Fruit fly (Drosophila melanogaster): ENCODE results near the gene CG15365.

The CG15365 gene

DNA sequence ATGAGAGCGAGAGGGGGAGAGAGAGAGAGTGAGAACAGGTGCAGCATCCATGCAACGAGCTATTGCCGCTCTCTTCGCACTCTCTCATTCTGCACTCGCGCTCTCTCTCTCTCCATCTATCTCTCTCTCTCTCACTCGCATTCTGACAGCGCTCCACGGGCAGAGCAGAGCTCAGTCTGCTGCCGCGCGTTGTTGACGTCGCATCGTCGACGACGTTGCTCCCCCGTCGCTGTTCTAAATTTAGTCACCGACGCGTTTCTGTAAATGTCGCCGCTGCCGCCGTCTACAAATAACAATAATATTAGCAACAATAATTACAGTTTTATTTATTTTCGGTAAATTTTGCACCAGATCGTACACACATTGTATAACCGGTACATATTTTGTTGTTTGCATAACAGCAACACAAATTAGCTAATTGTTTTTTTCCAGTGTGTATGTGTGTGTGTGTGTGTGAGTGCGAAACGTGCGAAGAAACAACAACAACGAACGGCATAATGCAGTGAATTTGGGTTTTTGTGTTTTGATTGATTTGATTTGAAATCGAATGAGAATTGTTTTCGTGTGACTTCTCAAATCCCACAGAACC, 25.2 kb downstream of the CG15365 start (continued):
- TF ChIP-seq vri (GFP tag; optimal IDR thresholded peaks at IDR 0.05) (peak; percentile 75), Gug (GFP tag; IDR thresholded peaks at IDR 0.05) (no peak; the same call in 1 of the 2 replicates), pdm3 (GFP tag; optimal IDR thresholded peaks at IDR 0.05) (peak; percentile 33), CG10669 (GFP tag; optimal IDR thresholded peaks at IDR 0.05) (peak; percentile 20), CG34406 (GFP tag; optimal IDR thresholded peaks at IDR 0.05) (peak; percentile 27), CG16779 (tag; optimal IDR thresholded peaks at IDR 0.05) (peak; percentile 16), Smox (GFP tag; optimal IDR thresholded peaks at IDR 0.05) (peak; percentile 42), dac (GFP tag; optimal IDR thresholded peaks at IDR 0.05) (no peak), salr (GFP tag; optimal IDR thresholded peaks at IDR 0.05) (no peak), CG6276 (GFP tag; optimal IDR thresholded peaks at IDR 0.05) (no peak), Ets21C (GFP tag; optimal IDR thresholded peaks at IDR 0.05) (peak; percentile 10), spab (GFP tag; optimal IDR thresholded peaks at IDR 0.05) (no peak), CG4318 (GFP tag; optimal IDR thresholded peaks at IDR 0.05) (no peak), Sox14 (GFP tag; optimal IDR thresholded peaks at IDR 0.05) (peak; percentile 14), lz (GFP tag; optimal IDR thresholded peaks at IDR 0.05) (no peak), Sox15 (GFP tag; optimal IDR thresholded peaks at IDR 0.05) (no peak), CG9139 (GFP tag; optimal IDR thresholded peaks at IDR 0.05) (peak; percentile 16), svp (GFP tag) (peak; percentile 76), CG8632 (GFP tag; optimal IDR thresholded peaks at IDR 0.05) (no peak), CG31627 (GFP tag; optimal IDR thresholded peaks at IDR 0.05) (peak; percentile 20), CG6792 (GFP tag; optimal IDR thresholded peaks at IDR 0.05) (no peak), Eip93F (GFP tag; optimal IDR thresholded peaks at IDR 0.05) (no peak), net (GFP tag; optimal IDR thresholded peaks at IDR 0.05) (no peak), Met (GFP tag; optimal IDR thresholded peaks at IDR 0.05) (peak; percentile 59), Hr4 (GFP tag; optimal IDR thresholded peaks at IDR 0.05) (peak; percentile 22), CG32006 (GFP tag; optimal IDR thresholded peaks at IDR 0.05) (peak; percentile 27), CG7368 (GFP tag; optimal IDR thresholded peaks at IDR 0.05) (no peak), eg (GFP tag; IDR thresholded peaks at IDR 0.05) (peak; percentile 44; the same call in 2 of the 3 replicates), Blimp-1 (GFP tag; optimal IDR thresholded peaks at IDR 0.05) (no peak), topi (GFP tag; optimal IDR thresholded peaks at IDR 0.05) (peak; percentile 48), ss (GFP tag; optimal IDR thresholded peaks at IDR 0.05) (peak; percentile 8 to 25), esn (GFP tag; optimal IDR thresholded peaks at IDR 0.05) (peak; percentile 44), Eip78C (GFP tag) (peak; percentile 79), CG6163 (GFP tag; IDR thresholded peaks at IDR 0.05) (no peak; the same call in none of the 3 replicates), CG6854 (GFP tag; optimal IDR thresholded peaks at IDR 0.05) (peak; percentile 15), Hr38 (GFP tag; optimal IDR thresholded peaks at IDR 0.05) (no peak)

DNA sequence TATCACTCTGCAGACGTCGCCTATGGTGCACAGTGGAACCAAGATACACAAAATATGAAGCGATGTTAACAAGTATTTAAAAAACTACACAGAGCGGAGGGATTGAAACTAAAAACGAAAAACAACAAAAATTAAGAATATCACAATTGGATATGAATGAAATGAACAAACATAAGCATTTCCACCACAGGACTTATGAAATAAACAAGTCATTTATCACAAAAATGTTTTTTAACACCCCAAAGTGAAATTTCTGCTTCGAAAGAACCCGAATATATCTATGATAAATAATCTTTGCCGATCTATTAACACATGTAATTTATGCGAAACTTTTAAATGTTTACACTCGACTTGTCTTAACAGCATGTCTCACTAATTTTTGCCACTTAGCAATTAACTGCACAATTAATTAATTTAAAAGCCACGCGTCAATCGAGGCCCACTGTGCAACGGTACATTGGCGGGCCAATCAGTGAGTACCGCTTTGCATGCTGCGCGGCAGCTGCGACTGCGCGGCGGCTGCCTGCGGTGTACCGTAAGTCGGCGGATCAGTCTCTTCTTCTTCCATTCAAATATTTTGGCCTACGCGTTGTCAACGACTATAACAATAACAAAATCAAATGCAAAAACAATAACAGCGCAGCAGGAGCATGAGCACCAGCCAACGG, 25.9 kb downstream of the CG15365 start:
- no peak for TF ChIP-seq Hr38 (GFP tag; optimal IDR thresholded peaks at IDR 0.05)
- no peak; the same call in 1 of the 3 replicates for TF ChIP-seq CG6163 (GFP tag; IDR thresholded peaks at IDR 0.05)
- peak; percentile 50 for TF ChIP-seq OdsH (GFP tag; optimal IDR thresholded peaks at IDR 0.05)
- TF ChIP-seq Smox (GFP tag; optimal IDR thresholded peaks at IDR 0.05) = peak; percentile 48
- peak; percentile 13 for TF ChIP-seq CG3032 (tag; optimal IDR thresholded peaks at IDR 0.05)
- peak; percentile 37 for TF ChIP-seq CG10631 (GFP tag; optimal IDR thresholded peaks at IDR 0.05)
- peak; percentile 8 for TF ChIP-seq Ets21C (GFP tag; optimal IDR thresholded peaks at IDR 0.05)
- peak; percentile 6 for TF ChIP-seq CG7368 (GFP tag; optimal IDR thresholded peaks at IDR 0.05)
- TF ChIP-seq dac (GFP tag; optimal IDR thresholded peaks at IDR 0.05) = peak; percentile 30
- no peak for TF ChIP-seq CG11294 (GFP tag; IDR thresholded peaks at IDR 0.05)
- peak; percentile 28 for TF ChIP-seq fd59A (GFP tag; optimal IDR thresholded peaks at IDR 0.05)
- TF ChIP-seq CG3919 (GFP tag; optimal IDR thresholded peaks at IDR 0.05) = peak; percentile 22
- peak in 1 of 2 experiments; percentile 67 for TF ChIP-seq salr (GFP tag; optimal IDR thresholded peaks at IDR 0.05)
- peak; percentile 13 for TF ChIP-seq Eip75B (GFP tag; optimal IDR thresholded peaks at IDR 0.05)
- TF ChIP-seq vri (GFP tag; optimal IDR thresholded peaks at IDR 0.05) = no peak
- TF ChIP-seq CG34406 (GFP tag; optimal IDR thresholded peaks at IDR 0.05) = peak; percentile 16
- TF ChIP-seq CG1621 (tag; optimal IDR thresholded peaks at IDR 0.05) = no peak
- no peak for TF ChIP-seq fd85E (GFP tag; optimal IDR thresholded peaks at IDR 0.05)
- peak; percentile 33 for TF ChIP-seq CG8632 (GFP tag; optimal IDR thresholded peaks at IDR 0.05)
- peak; percentile 9 for TF ChIP-seq Sox102F (GFP tag; optimal IDR thresholded peaks at IDR 0.05)
- peak; percentile 33 for TF ChIP-seq spab (GFP tag; optimal IDR thresholded peaks at IDR 0.05)
- TF ChIP-seq Hr39 (GFP tag; optimal IDR thresholded peaks at IDR 0.05) = peak; percentile 39
- peak; percentile 63 for TF ChIP-seq pdm3 (GFP tag; optimal IDR thresholded peaks at IDR 0.05)
- no peak for TF ChIP-seq Eip93F (GFP tag; optimal IDR thresholded peaks at IDR 0.05)
- peak; percentile 50 for TF ChIP-seq acj6 (GFP tag; optimal IDR thresholded peaks at IDR 0.05)
- TF ChIP-seq net (GFP tag; optimal IDR thresholded peaks at IDR 0.05) = peak; percentile 29
- TF ChIP-seq Met (GFP tag; optimal IDR thresholded peaks at IDR 0.05) = peak; percentile 61
